Worm (Caenorhabditis elegans): ENCODE results near the gene pals-21.

ce11 chrIII:1424305-1424704, 43.9 kb upstream of the pals-21 start:
- TF ChIP-seq cog-1 (tag; optimal IDR thresholded peaks at IDR 0.05) (peak; percentile 73), ztf-29 (GFP tag; IDR thresholded peaks at IDR 0.05) (peak; percentile 64), med-1 (GFP tag; optimal IDR thresholded peaks at IDR 0.05; ENCODE audit: insufficient read depth) (no peak), ref-1 (GFP tag; conservative IDR thresholded peaks at IDR 0.05) (peak; percentile 70), ztf-23 (GFP tag; IDR thresholded peaks at IDR 0.05) (peak; percentile 90), tab-1 (GFP tag; IDR thresholded peaks at IDR 0.05) (peak; percentile 87)
